Worm (Caenorhabditis elegans) whole organism, L2 larva: ENCODE data around the gene F26F12.8.

Experiments
- C34F6.9 ChIP-seq: fragments of 150-350 bp; optimal IDR thresholded peaks from 2 replicates; lab custom pipeline; 2014; ENCODE audit warnings: missing biosample characterization, missing genetic modification characterization
- F13H6.1 ChIP-seq: sonication (generic microtip); optimal IDR thresholded peaks from 2 replicates; lab custom pipeline; 2016; ENCODE audit warnings: missing genetic modification characterization, missing compliant biosample characterization
- R02D3.7 ChIP-seq: fragments of 150-350 bp; optimal IDR thresholded peaks from 2 replicates; lab custom pipeline; 2014; ENCODE audit warnings: missing biosample characterization, missing genetic modification characterization
- Y55F3AM.14 ChIP-seq: fragments of 200-800 bp; sonication (Bioruptor generic); optimal IDR thresholded peaks from 2 replicates; lab custom pipeline; 2018; ENCODE audit warnings: mild to moderate bottlenecking, missing genetic modification characterization, missing compliant biosample characterization
- ZK546.5 ChIP-seq: sonication (generic microtip); optimal IDR thresholded peaks from 2 replicates; lab custom pipeline; 2017; ENCODE audit warnings: missing biosample characterization, missing genetic modification characterization
- alr-1 ChIP-seq: fragments of 150-350 bp; optimal IDR thresholded peaks from 2 replicates; lab custom pipeline; 2014; ENCODE audit warnings: missing biosample characterization, missing genetic modification characterization
- aly-2 ChIP-seq: fragments of 150-350 bp; optimal IDR thresholded peaks from 2 replicates; lab custom pipeline; 2014; ENCODE audit warnings: missing biosample characterization, missing genetic modification characterization
- ama-1 ChIP-seq: fragments of 150-350 bp; optimal IDR thresholded peaks from 2 replicates; lab custom pipeline; 2018; ENCODE audit warnings: inconsistent platforms
- blmp-1 ChIP-seq: sonication (generic microtip); optimal IDR thresholded peaks from 2 replicates; lab custom pipeline; 2017; ENCODE audit warnings: missing genetic modification characterization, mild to moderate bottlenecking, missing compliant biosample characterization, antibody characterized with exemption, moderate library complexity; ENCODE audit not compliant: insufficient read depth
- ceh-16 ChIP-seq: fragments of 150-350 bp; optimal IDR thresholded peaks from 2 replicates; lab custom pipeline; 2014; ENCODE audit warnings: missing biosample characterization, missing genetic modification characterization
- ceh-82 ChIP-seq: fragments of 150-350 bp; optimal IDR thresholded peaks from 2 replicates; lab custom pipeline; 2014; ENCODE audit warnings: missing biosample characterization, missing genetic modification characterization
- crh-2 ChIP-seq: sonication (generic microtip); optimal IDR thresholded peaks from 2 replicates; lab custom pipeline; 2017; ENCODE audit warnings: missing biosample characterization, missing genetic modification characterization
- dmd-4 ChIP-seq: sonication (generic microtip); optimal IDR thresholded peaks from 2 replicates; lab custom pipeline; 2017; ENCODE audit warnings: missing biosample characterization, missing genetic modification characterization
- egl-27 ChIP-seq: sonication (generic microtip); optimal IDR thresholded peaks from 3 replicates; lab custom pipeline; 2017; ENCODE audit warnings: missing biosample characterization, missing genetic modification reagents, missing genetic modification characterization
- elt-1 ChIP-seq: fragments of 150-350 bp; optimal IDR thresholded peaks from 2 replicates; lab custom pipeline; 2014; ENCODE audit warnings: missing biosample characterization, missing genetic modification characterization
- elt-3 ChIP-seq: sonication (generic microtip); optimal IDR thresholded peaks from 2 replicates; lab custom pipeline; 2017; ENCODE audit warnings: missing biosample characterization, missing genetic modification characterization
- fos-1 ChIP-seq: fragments of 150-350 bp; optimal IDR thresholded peaks from 2 replicates; lab custom pipeline; 2014; ENCODE audit warnings: missing biosample characterization, missing genetic modification characterization
- gmeb-1 ChIP-seq: fragments of 150-350 bp; optimal IDR thresholded peaks from 2 replicates; lab custom pipeline; 2014; ENCODE audit warnings: missing biosample characterization, missing genetic modification characterization
- lin-11 ChIP-seq: fragments of 150-350 bp; sonication (generic microtip); optimal IDR thresholded peaks from 2 replicates; lab custom pipeline; 2014; ENCODE audit warnings: missing biosample characterization, missing genetic modification characterization, inconsistent platforms, mixed read lengths
- lin-13 ChIP-seq: fragments of 150-350 bp; optimal IDR thresholded peaks from 2 replicates; lab custom pipeline; 2014; ENCODE audit warnings: missing biosample characterization, missing genetic modification reagents, missing genetic modification characterization
- lin-39 ChIP-seq: fragments of 150-350 bp; optimal IDR thresholded peaks from 2 replicates; lab custom pipeline; 2014; ENCODE audit warnings: missing biosample characterization, missing genetic modification reagents, missing genetic modification characterization
- lsy-2 ChIP-seq, 2 experiments: fragments of 150-350 bp in 1 of 2; sonication (generic microtip) in 1 of 2; optimal IDR thresholded peaks; 2 replicates each; lab custom pipeline; 2014 to 2017; ENCODE audit warnings: missing biosample characterization in 2 of 2, missing genetic modification characterization in 2 of 2
- mab-5 ChIP-seq: fragments of 150-350 bp; optimal IDR thresholded peaks from 2 replicates; lab custom pipeline; 2014; ENCODE audit warnings: missing biosample characterization, missing genetic modification characterization
- mbf-1 ChIP-seq: sonication (generic microtip); optimal IDR thresholded peaks from 2 replicates; lab custom pipeline; 2017; ENCODE audit warnings: missing biosample characterization, missing genetic modification characterization
- mdl-1 ChIP-seq, 2 experiments: fragments of 150-350 bp in 1 of 2; sonication (generic microtip) in 1 of 2; optimal IDR thresholded peaks; 2 replicates each; lab custom pipeline; 2017; ENCODE audit warnings: missing biosample characterization in 2 of 2, missing genetic modification characterization in 2 of 2
- nhr-10 ChIP-seq: sonication (generic microtip); optimal IDR thresholded peaks from 2 replicates; lab custom pipeline; 2017; ENCODE audit warnings: missing biosample characterization, missing genetic modification characterization
- nhr-11 ChIP-seq: fragments of 150-350 bp; optimal IDR thresholded peaks from 2 replicates; lab custom pipeline; 2014; ENCODE audit warnings: missing biosample characterization, missing genetic modification characterization
- nhr-12 ChIP-seq: fragments of 150-350 bp; optimal IDR thresholded peaks from 2 replicates; lab custom pipeline; 2014; ENCODE audit warnings: missing biosample characterization, missing genetic modification characterization
- nhr-129 ChIP-seq: fragments of 150-350 bp; optimal IDR thresholded peaks from 2 replicates; lab custom pipeline; 2014; ENCODE audit warnings: missing biosample characterization, missing genetic modification characterization
- nhr-21 ChIP-seq: fragments of 150-350 bp; optimal IDR thresholded peaks from 2 replicates; lab custom pipeline; 2014; ENCODE audit warnings: missing biosample characterization, missing genetic modification characterization
- nhr-23 ChIP-seq: fragments of 150-350 bp; optimal IDR thresholded peaks from 2 replicates; lab custom pipeline; 2014; ENCODE audit warnings: missing biosample characterization, missing genetic modification reagents, missing genetic modification characterization
- nhr-237 ChIP-seq: fragments of 150-350 bp; optimal IDR thresholded peaks from 2 replicates; lab custom pipeline; 2014; ENCODE audit warnings: missing biosample characterization, missing genetic modification characterization
- nhr-25 ChIP-seq: fragments of 150-350 bp; sonication (generic microtip); optimal IDR thresholded peaks from 3 replicates; lab custom pipeline; 2014; ENCODE audit warnings: missing biosample characterization, missing genetic modification characterization
- nhr-6 ChIP-seq: fragments of 150-350 bp; optimal IDR thresholded peaks from 2 replicates; lab custom pipeline; 2014; ENCODE audit warnings: missing biosample characterization, missing genetic modification characterization
- nhr-77 ChIP-seq: fragments of 150-350 bp; optimal IDR thresholded peaks from 2 replicates; lab custom pipeline; 2014; ENCODE audit warnings: missing biosample characterization, missing genetic modification characterization
- peb-1 ChIP-seq: fragments of 150-350 bp; optimal IDR thresholded peaks from 2 replicates; lab custom pipeline; 2014; ENCODE audit warnings: missing biosample characterization, missing genetic modification characterization
- sem-4 ChIP-seq: fragments of 150-350 bp; optimal IDR thresholded peaks from 2 replicates; lab custom pipeline; 2014; ENCODE audit warnings: missing biosample characterization, missing genetic modification reagents, missing genetic modification characterization
- skn-1 ChIP-seq: sonication (generic microtip); optimal IDR thresholded peaks from 2 replicates; lab custom pipeline; 2017; ENCODE audit warnings: missing biosample characterization, missing genetic modification characterization
- sma-3 ChIP-seq: sonication (generic microtip); optimal IDR thresholded peaks from 2 replicates; lab custom pipeline; 2016; ENCODE audit warnings: missing genetic modification reagents, missing genetic modification characterization, missing compliant biosample characterization
- sma-9 ChIP-seq, 2 experiments: fragments of 150-350 bp in 1 of 2; sonication (generic microtip) in 1 of 2; optimal IDR thresholded peaks; 2 replicates each; lab custom pipeline; 2014 to 2016; ENCODE audit warnings: missing genetic modification characterization in 2 of 2, mild to moderate bottlenecking in 1 of 2, missing biosample characterization in 1 of 2, missing compliant biosample characterization in 1 of 2, missing genetic modification reagents in 1 of 2, moderate library complexity in 1 of 2
- snpc-4 ChIP-seq: fragments of 150-350 bp; optimal IDR thresholded peaks from 2 replicates; lab custom pipeline; 2014; ENCODE audit warnings: missing biosample characterization, missing genetic modification characterization
- unc-39 ChIP-seq: fragments of 150-350 bp; optimal IDR thresholded peaks from 2 replicates; lab custom pipeline; 2014; ENCODE audit warnings: missing biosample characterization, missing genetic modification characterization
- unc-55 ChIP-seq: fragments of 150-350 bp; sonication (generic microtip); optimal IDR thresholded peaks from 3 replicates; lab custom pipeline; 2014; ENCODE audit warnings: missing biosample characterization, missing genetic modification reagents, missing genetic modification characterization
- unc-62 ChIP-seq: fragments of 150-350 bp; optimal IDR thresholded peaks from 2 replicates; lab custom pipeline; 2014; ENCODE audit warnings: missing biosample characterization, missing genetic modification reagents, missing genetic modification characterization
- zag-1 ChIP-seq: fragments of 150-350 bp; optimal IDR thresholded peaks from 2 replicates; lab custom pipeline; 2014; ENCODE audit warnings: missing biosample characterization, missing genetic modification characterization
- ztf-1 ChIP-seq: fragments of 200-800 bp; sonication (Bioruptor generic); conservative IDR thresholded peaks from 2 replicates; pipeline ENCODE4 v1.3.6; 2022; ENCODE audit warnings: missing genetic modification characterization, missing compliant biosample characterization
- ztf-11 ChIP-seq: sonication (generic microtip); optimal IDR thresholded peaks from 2 replicates; lab custom pipeline; 2017; ENCODE audit warnings: missing biosample characterization, missing genetic modification characterization
- ztf-4 ChIP-seq: fragments of 150-350 bp; optimal IDR thresholded peaks from 2 replicates; lab custom pipeline; 2014; ENCODE audit warnings: missing biosample characterization, missing genetic modification characterization

F26F12.8 gene

DNA sequence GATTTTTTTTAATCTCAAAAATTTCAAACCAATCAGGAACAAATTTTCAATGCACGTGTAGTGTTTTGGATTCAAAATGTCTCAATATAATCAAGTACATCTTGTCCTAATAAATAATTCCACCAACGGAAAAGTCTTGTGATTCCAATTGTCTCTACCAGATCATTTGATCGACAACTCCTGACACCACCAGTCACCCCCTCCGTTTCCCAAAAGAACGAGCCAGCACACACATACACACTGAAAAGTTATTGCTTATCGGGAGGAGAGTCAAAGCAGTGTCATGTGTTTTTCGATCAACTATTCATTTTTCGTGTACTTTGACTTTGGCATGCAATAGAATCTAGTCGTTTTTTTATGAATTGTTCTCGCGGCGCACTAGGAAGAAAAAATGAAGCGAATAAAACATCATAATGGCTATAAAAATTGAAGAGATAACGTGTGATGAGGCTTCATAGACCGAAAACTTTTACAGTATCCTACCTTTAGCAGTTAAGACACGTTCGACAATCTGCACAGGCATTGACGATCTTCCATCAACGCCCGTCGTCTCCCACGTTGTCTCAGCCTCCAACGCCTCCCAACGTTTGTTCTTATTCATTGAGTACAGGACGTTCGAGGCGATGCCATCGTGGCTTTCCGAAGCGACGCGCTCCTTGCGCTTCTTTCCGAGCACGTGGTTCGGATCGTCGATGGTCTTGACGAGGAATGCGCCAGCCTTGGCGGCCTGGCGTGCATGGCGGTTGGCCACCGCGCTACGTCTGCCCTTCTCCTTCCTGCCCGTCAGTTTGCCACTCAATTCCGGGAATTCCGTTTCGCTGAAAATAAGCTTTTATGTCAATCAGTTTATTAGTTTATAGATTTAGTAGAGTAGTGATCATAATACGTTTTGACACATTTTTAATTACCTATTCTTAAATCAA is 18.7 kb downstream of the F26F12.8 start:
- TF ChIP-seq dmd-4 (tag; lab: Kevin White, UChicago), result no peak
- no peak for TF ChIP-seq mbf-1 (tag; lab: Kevin White, UChicago)
- no peak for TF ChIP-seq ceh-82 (tag; lab: Kevin White, UChicago)
- peak; percentile 60 for TF ChIP-seq C34F6.9
- TF ChIP-seq peb-1 (tag; lab: Kevin White, UChicago), result no peak
- no peak for TF ChIP-seq nhr-10 (tag; lab: Kevin White, UChicago)
- no peak for TF ChIP-seq zag-1
- no peak for TF ChIP-seq blmp-1
- TF ChIP-seq lsy-2 (tag; optimal IDR thresholded peaks at IDR 0.05; lab: Kevin White, UChicago), result peak in 1 of 2 experiments; percentile 59
- no peak for TF ChIP-seq F13H6.1 (tag; lab: Kevin White, UChicago)
- TF ChIP-seq nhr-23, result no peak
- no peak for TF ChIP-seq lin-13
- no peak for TF ChIP-seq elt-1 (tag; lab: Kevin White, UChicago)
- peak; percentile 17 for TF ChIP-seq mab-5
- no peak for TF ChIP-seq ztf-11
- TF ChIP-seq crh-2 (tag; lab: Kevin White, UChicago), result peak; percentile 73
- no peak for TF ChIP-seq ztf-1 (GFP tag; lab: Robert Waterston, UW)
- TF ChIP-seq nhr-11 (tag; lab: Kevin White, UChicago), result no peak
- no peak for TF ChIP-seq nhr-77 (tag; lab: Kevin White, UChicago)
- TF ChIP-seq nhr-25 (tag; lab: Kevin White, UChicago), result no peak
- no peak for TF ChIP-seq Y55F3AM.14
- TF ChIP-seq snpc-4 (tag; lab: Kevin White, UChicago), result no peak
- TF ChIP-seq sma-3 (GFP tag; lab: Kevin White, UChicago), result peak; percentile 32
- no peak for TF ChIP-seq nhr-6 (tag; lab: Kevin White, UChicago)
- TF ChIP-seq nhr-129 (tag; lab: Kevin White, UChicago), result peak; percentile 90
- TF ChIP-seq mdl-1 (tag; optimal IDR thresholded peaks at IDR 0.05; lab: Kevin White, UChicago), result peak in 1 of 2 experiments; percentile 31
- no peak for TF ChIP-seq nhr-237
- no peak for TF ChIP-seq alr-1 (tag; lab: Kevin White, UChicago)
- TF ChIP-seq ceh-16, result no peak
- TF ChIP-seq nhr-12, result no peak
- peak; percentile 73 for TF ChIP-seq sma-9 (GFP tag; optimal IDR thresholded peaks at IDR 0.05; lab: Kevin White, UChicago)
- no peak for TF ChIP-seq sma-9 (tag; optimal IDR thresholded peaks at IDR 0.05; lab: Kevin White, UChicago)
- no peak for TF ChIP-seq egl-27 (tag; lab: Kevin White, UChicago)
- TF ChIP-seq fos-1 (tag; lab: Kevin White, UChicago), result peak; percentile 22
- no peak for TF ChIP-seq aly-2
- no peak for TF ChIP-seq unc-55 (GFP tag; lab: Kevin White, UChicago)
- no peak for TF ChIP-seq R02D3.7 (tag; lab: Kevin White, UChicago)
- TF ChIP-seq gmeb-1 (tag; lab: Kevin White, UChicago), result peak; percentile 68
- TF ChIP-seq sem-4 (tag; lab: Kevin White, UChicago), result no peak
- no peak for TF ChIP-seq skn-1 (tag; lab: Kevin White, UChicago)
- TF ChIP-seq ztf-4 (tag; lab: Kevin White, UChicago), result no peak
- TF ChIP-seq ama-1 (lab: Kevin White, UChicago), result peak; percentile 85
- TF ChIP-seq unc-39 (tag; lab: Kevin White, UChicago), result no peak
- TF ChIP-seq ZK546.5, result no peak
- no peak for TF ChIP-seq unc-62 (GFP tag; lab: Kevin White, UChicago)
- TF ChIP-seq nhr-21 (tag; lab: Kevin White, UChicago), result no peak
- TF ChIP-seq elt-3 (tag; lab: Kevin White, UChicago), result no peak
- no peak for TF ChIP-seq lin-39 (tag; lab: Kevin White, UChicago)
- TF ChIP-seq lin-11, result peak; percentile 48
